Worm (Caenorhabditis elegans): ENCODE results near the gene ins-16.

ins-16 gene

ce11 chrIII:2031746-2032145 is 29.0 kb downstream of the ins-16 start:
- TF ChIP-seq sea-1 (GFP tag; conservative IDR thresholded peaks at IDR 0.05) (no peak), ets-7 (tag; optimal IDR thresholded peaks at IDR 0.05) (no peak), hmg-4 (GFP tag; optimal IDR thresholded peaks at IDR 0.05) (no peak), ceh-36 (tag; optimal IDR thresholded peaks at IDR 0.05) (no peak), B0310.2 (tag; optimal IDR thresholded peaks at IDR 0.05) (no peak), tra-4 (tag; optimal IDR thresholded peaks at IDR 0.05) (no peak), F13C5.2 (tag; optimal IDR thresholded peaks at IDR 0.05) (no peak), scrt-1 (GFP tag; IDR thresholded peaks at IDR 0.05) (no peak), pes-1 (GFP tag; IDR thresholded peaks at IDR 0.05) (no peak), flt-1 (GFP tag; IDR thresholded peaks at IDR 0.05) (no peak), aly-1 (tag; optimal IDR thresholded peaks at IDR 0.05) (no peak)

ce11 chrIII:2030776-2031565 is 29.8 kb downstream of the ins-16 start:
- no peak for TF ChIP-seq sea-1 (GFP tag; conservative IDR thresholded peaks at IDR 0.05)
- TF ChIP-seq ama-1 (optimal IDR thresholded peaks at IDR 0.05), result no peak
- no peak for TF ChIP-seq ceh-36 (tag; optimal IDR thresholded peaks at IDR 0.05)
- no peak for TF ChIP-seq hmg-4 (GFP tag; optimal IDR thresholded peaks at IDR 0.05)
- TF ChIP-seq tbx-37 (GFP tag; conservative IDR thresholded peaks at IDR 0.05), result peak; percentile 25; the same call in 1 of the 2 replicates
- TF ChIP-seq ceh-13 (GFP tag; optimal IDR thresholded peaks at IDR 0.05), result no peak
- no peak for TF ChIP-seq ets-7 (tag; optimal IDR thresholded peaks at IDR 0.05)
- no peak for TF ChIP-seq hmbx-1 (tag; optimal IDR thresholded peaks at IDR 0.05)
- TF ChIP-seq tbx-11 (GFP tag; IDR thresholded peaks at IDR 0.05), result no peak
- TF ChIP-seq scrt-1 (GFP tag; IDR thresholded peaks at IDR 0.05), result 0 out of 2 replicates have a peak, but pooled peaks have one; percentile 28
- TF ChIP-seq tra-4 (tag; optimal IDR thresholded peaks at IDR 0.05), result no peak
- no peak for TF ChIP-seq B0310.2 (tag; optimal IDR thresholded peaks at IDR 0.05)
- no peak for TF ChIP-seq hnd-1 (tag; optimal IDR thresholded peaks at IDR 0.05)
- TF ChIP-seq aly-1 (tag; optimal IDR thresholded peaks at IDR 0.05), result no peak
- TF ChIP-seq pes-1 (GFP tag; IDR thresholded peaks at IDR 0.05), result peak; percentile 51; the same call in 1 of the 2 replicates
- TF ChIP-seq flt-1 (GFP tag; IDR thresholded peaks at IDR 0.05), result no peak
- no peak for TF ChIP-seq F13C5.2 (tag; optimal IDR thresholded peaks at IDR 0.05)

- TF ChIP-seq ama-1 (optimal IDR thresholded peaks at IDR 0.05) (no peak), B0310.2 (tag; optimal IDR thresholded peaks at IDR 0.05) (no peak), tbx-37 (GFP tag; conservative IDR thresholded peaks at IDR 0.05) (no peak), ceh-36 (tag; optimal IDR thresholded peaks at IDR 0.05) (no peak), scrt-1 (GFP tag; IDR thresholded peaks at IDR 0.05) (no peak), ets-7 (tag; optimal IDR thresholded peaks at IDR 0.05) (no peak), hnd-1 (tag; optimal IDR thresholded peaks at IDR 0.05) (no peak), pes-1 (GFP tag; IDR thresholded peaks at IDR 0.05) (no peak), ceh-13 (GFP tag; optimal IDR thresholded peaks at IDR 0.05) (no peak), tbx-11 (GFP tag; IDR thresholded peaks at IDR 0.05) (no peak), aly-1 (tag; optimal IDR thresholded peaks at IDR 0.05) (no peak), hmg-4 (GFP tag; optimal IDR thresholded peaks at IDR 0.05) (no peak), flt-1 (GFP tag; IDR thresholded peaks at IDR 0.05) (no peak), F13C5.2 (tag; optimal IDR thresholded peaks at IDR 0.05) (no peak), hmbx-1 (tag; optimal IDR thresholded peaks at IDR 0.05) (no peak), sea-1 (GFP tag; conservative IDR thresholded peaks at IDR 0.05) (no peak), tra-4 (tag; optimal IDR thresholded peaks at IDR 0.05) (no peak)
These were observed 33.2 kb downstream of the ins-16 start for ce11 chrIII:2027517-2027916.

- TF ChIP-seq ceh-36 (tag; optimal IDR thresholded peaks at IDR 0.05), result peak; percentile 56
These were observed 37.3 kb downstream of the ins-16 start for ce11 chrIII:2023435-2023834.

ce11 chrIII:2021495-2021894 is 39.3 kb downstream of the ins-16 start, which contains the start of gene ckr-2:
Gene ckr-2 (minus strand): TSS chrIII:2021595.
- TF ChIP-seq aly-1 (tag; optimal IDR thresholded peaks at IDR 0.05) (no peak), B0310.2 (tag; optimal IDR thresholded peaks at IDR 0.05) (no peak), tbx-11 (GFP tag; IDR thresholded peaks at IDR 0.05) (no peak), hmg-4 (GFP tag; optimal IDR thresholded peaks at IDR 0.05) (no peak), flt-1 (GFP tag; IDR thresholded peaks at IDR 0.05) (no peak), hmbx-1 (tag; optimal IDR thresholded peaks at IDR 0.05) (no peak), F13C5.2 (tag; optimal IDR thresholded peaks at IDR 0.05) (no peak), ama-1 (optimal IDR thresholded peaks at IDR 0.05) (no peak)

ce11 chrIII:2015494-2015893 is 45.3 kb downstream of the ins-16 start:
- TF ChIP-seq ceh-36 (tag; optimal IDR thresholded peaks at IDR 0.05), result no peak
- no peak for TF ChIP-seq aly-1 (tag; optimal IDR thresholded peaks at IDR 0.05)
- no peak for TF ChIP-seq hnd-1 (tag; optimal IDR thresholded peaks at IDR 0.05)
- TF ChIP-seq hmg-4 (GFP tag; optimal IDR thresholded peaks at IDR 0.05), result no peak
- TF ChIP-seq ama-1 (optimal IDR thresholded peaks at IDR 0.05), result no peak
- TF ChIP-seq hmbx-1 (tag; optimal IDR thresholded peaks at IDR 0.05), result no peak
- TF ChIP-seq ets-7 (tag; optimal IDR thresholded peaks at IDR 0.05), result no peak
- no peak for TF ChIP-seq tbx-11 (GFP tag; IDR thresholded peaks at IDR 0.05)
- TF ChIP-seq tra-4 (tag; optimal IDR thresholded peaks at IDR 0.05), result no peak
- no peak for TF ChIP-seq F13C5.2 (tag; optimal IDR thresholded peaks at IDR 0.05)
- no peak for TF ChIP-seq ceh-13 (GFP tag; optimal IDR thresholded peaks at IDR 0.05)
- TF ChIP-seq B0310.2 (tag; optimal IDR thresholded peaks at IDR 0.05), result no peak
- no peak for TF ChIP-seq scrt-1 (GFP tag; IDR thresholded peaks at IDR 0.05)
- no peak for TF ChIP-seq sea-1 (GFP tag; conservative IDR thresholded peaks at IDR 0.05)
- TF ChIP-seq tbx-37 (GFP tag; conservative IDR thresholded peaks at IDR 0.05), result no peak
- TF ChIP-seq flt-1 (GFP tag; IDR thresholded peaks at IDR 0.05), result no peak
- no peak for TF ChIP-seq pes-1 (GFP tag; IDR thresholded peaks at IDR 0.05)

- TF ChIP-seq scrt-1 (GFP tag; IDR thresholded peaks at IDR 0.05) (no peak), ama-1 (optimal IDR thresholded peaks at IDR 0.05) (no peak), ceh-13 (GFP tag; optimal IDR thresholded peaks at IDR 0.05) (no peak), B0310.2 (tag; optimal IDR thresholded peaks at IDR 0.05) (no peak), F13C5.2 (tag; optimal IDR thresholded peaks at IDR 0.05) (no peak), hnd-1 (tag; optimal IDR thresholded peaks at IDR 0.05) (no peak), hmg-4 (GFP tag; optimal IDR thresholded peaks at IDR 0.05) (no peak), pes-1 (GFP tag; IDR thresholded peaks at IDR 0.05) (no peak), ets-7 (tag; optimal IDR thresholded peaks at IDR 0.05) (no peak)
These were observed 47.5 kb downstream of the ins-16 start for ce11 chrIII:2013156-2013854.
